Fruit fly (Drosophila melanogaster): ENCODE results near the gene CG14115.

Gene CG14115

dm6 chr3L:13022160-13022853 lies 38.9 kb downstream of the CG14115 start, which contains the start of gene Adk2 (continued):
- TF ChIP-seq br (optimal IDR thresholded peaks at IDR 0.05) (no peak), CG13296 (GFP tag; optimal IDR thresholded peaks at IDR 0.05) (no peak), chinmo (GFP tag; IDR thresholded peaks at IDR 0.05; ENCODE audit: partially characterized antibody) (no peak), CG9609 (GFP tag; optimal IDR thresholded peaks at IDR 0.05) (peak; percentile 12), lola (GFP tag; optimal IDR thresholded peaks at IDR 0.05) (no peak), p53 (GFP tag; optimal IDR thresholded peaks at IDR 0.05) (no peak), exex (tag; optimal IDR thresholded peaks at IDR 0.05) (peak; percentile 44), kay (GFP tag; optimal IDR thresholded peaks at IDR 0.05) (peak; percentile 0), Side (GFP tag; optimal IDR thresholded peaks at IDR 0.05) (no peak), zf30C (GFP tag; optimal IDR thresholded peaks at IDR 0.05) (peak; percentile 74), CG14710 (tag; optimal IDR thresholded peaks at IDR 0.05) (no peak), nmo (GFP tag; optimal IDR thresholded peaks at IDR 0.05) (no peak), sr (GFP tag; IDR thresholded peaks at IDR 0.05) (0 out of 3 replicates have a peak, but pooled peaks have one; percentile 43), CG18619 (GFP tag; optimal IDR thresholded peaks at IDR 0.05) (no peak), CG15514 (GFP tag; optimal IDR thresholded peaks at IDR 0.05) (peak; percentile 67), dmrt99B (tag; optimal IDR thresholded peaks at IDR 0.05) (no peak), twi (tag; optimal IDR thresholded peaks at IDR 0.05) (peak; percentile 4), kni (GFP tag; optimal IDR thresholded peaks at IDR 0.05) (peak; percentile 41), CG3407 (GFP tag; optimal IDR thresholded peaks at IDR 0.05) (no peak), ro (GFP tag; IDR thresholded peaks at IDR 0.05) (0 out of 2 replicates have a peak, but pooled peaks have one; percentile 27), gt (GFP tag; IDR thresholded peaks at IDR 0.05) (0 out of 2 replicates have a peak, but pooled peaks have one; percentile 14), CkIIα-i1 (GFP tag; IDR thresholded peaks at IDR 0.05) (no peak), CG2712 (tag; optimal IDR thresholded peaks at IDR 0.05) (no peak), CG30020 (tag; optimal IDR thresholded peaks at IDR 0.05) (no peak), Dfd (GFP tag; optimal IDR thresholded peaks at IDR 0.05) (no peak), shn (GFP tag; optimal IDR thresholded peaks at IDR 0.05) (no peak), Ada2b (GFP tag; IDR thresholded peaks at IDR 0.05) (peak; percentile 51), Oaz (GFP tag; IDR thresholded peaks at IDR 0.05) (no peak), CG14860 (GFP tag; IDR thresholded peaks at IDR 0.05; ENCODE audit: partially characterized antibody) (no peak), inv (GFP tag; IDR thresholded peaks at IDR 0.05; ENCODE audit: partially characterized antibody) (no peak), MESR4 (GFP tag; optimal IDR thresholded peaks at IDR 0.05) (peak; percentile 90), hth (optimal IDR thresholded peaks at IDR 0.05) (no peak), bcd (GFP tag; optimal IDR thresholded peaks at IDR 0.05) (no peak), CG17829 (tag; optimal IDR thresholded peaks at IDR 0.05) (no peak), CG10147 (GFP tag; optimal IDR thresholded peaks at IDR 0.05) (no peak), lmd (GFP tag; IDR thresholded peaks at IDR 0.05) (no peak; the same call in 1 of the 2 replicates), CG3838 (GFP tag; optimal IDR thresholded peaks at IDR 0.05) (no peak), ATbp (GFP tag; optimal IDR thresholded peaks at IDR 0.05) (no peak), luna (GFP tag; optimal IDR thresholded peaks at IDR 0.05) (no peak), zen (tag; optimal IDR thresholded peaks at IDR 0.05) (no peak), CG6854 (GFP tag; optimal IDR thresholded peaks at IDR 0.05) (no peak), CG7556 (GFP tag; optimal IDR thresholded peaks at IDR 0.05) (no peak), B-H1 (GFP tag; IDR thresholded peaks at IDR 0.05) (peak; percentile 20; the same call in 2 of the 3 replicates), pum (GFP tag; optimal IDR thresholded peaks at IDR 0.05) (no peak), CG12104 (GFP tag; optimal IDR thresholded peaks at IDR 0.05) (no peak), CG18476 (GFP tag; optimal IDR thresholded peaks at IDR 0.05) (no peak), CG31224 (GFP tag; IDR thresholded peaks at IDR 0.05) (peak; percentile 26; the same call in 1 of the 2 replicates), maf-S (GFP tag; optimal IDR thresholded peaks at IDR 0.05) (no peak), ap (GFP tag; IDR thresholded peaks at IDR 0.05) (no peak), CG10565 (GFP tag; optimal IDR thresholded peaks at IDR 0.05) (no peak)
